Fruit fly (Drosophila melanogaster) whole organism, embryonic: ENCODE data around the gene Nmt.

Experiments used
- B-H2 ChIP-seq: fragments of 200-800 bp; sonication (Bioruptor generic); optimal IDR thresholded peaks from 2 replicates; lab custom pipeline; 2018; ENCODE audit warnings: missing biosample characterization, mild to moderate bottlenecking, missing genetic modification characterization
- CG11085 ChIP-seq: fragments of 200-800 bp; sonication (Bioruptor generic); IDR thresholded peaks from 2 replicates; pipeline ENCODE4 v1.3.6; 2022; ENCODE audit warnings: missing biosample characterization, missing genetic modification characterization
- CG1233 ChIP-seq: fragments of 200-800 bp; sonication (Bioruptor generic); optimal IDR thresholded peaks from 4 replicates; lab custom pipeline; 2018; ENCODE audit warnings: missing biosample characterization, mild to moderate bottlenecking, missing genetic modification characterization
- CG12769 ChIP-seq: fragments of 200-800 bp; sonication (Bioruptor generic); optimal IDR thresholded peaks from 2 replicates; lab custom pipeline; 2019; ENCODE audit warnings: missing biosample characterization, mild to moderate bottlenecking, missing genetic modification characterization, moderate library complexity
- CG14667 ChIP-seq: fragments of 200-800 bp; sonication (Bioruptor generic); IDR thresholded peaks from 2 replicates; pipeline ENCODE4 v1.3.6; 2022; ENCODE audit warnings: missing biosample characterization, missing genetic modification characterization
- CG15269 ChIP-seq: fragments of 200-800 bp; sonication (Bioruptor generic); optimal IDR thresholded peaks from 2 replicates; lab custom pipeline; 2018; ENCODE audit warnings: missing biosample characterization, mild to moderate bottlenecking, missing genetic modification characterization, moderate library complexity
- CG1603 ChIP-seq: fragments of 200-800 bp; sonication (Bioruptor generic); optimal IDR thresholded peaks from 2 replicates; lab custom pipeline; 2019; ENCODE audit warnings: missing biosample characterization, mild to moderate bottlenecking, missing genetic modification characterization, moderate library complexity
- CG18262 ChIP-seq: fragments of 200-800 bp; optimal IDR thresholded peaks from 3 replicates; lab custom pipeline; 2019; ENCODE audit warnings: missing biosample characterization, mild to moderate bottlenecking, missing genetic modification characterization, moderate library complexity
- CG18599 ChIP-seq: fragments of 200-800 bp; sonication (Bioruptor generic); optimal IDR thresholded peaks from 3 replicates; lab custom pipeline; 2017; ENCODE audit warnings: missing biosample characterization, missing genetic modification characterization, mild to moderate bottlenecking, moderate library complexity, missing genetic modification reagents
- CG18764 ChIP-seq: fragments of 200-800 bp; sonication (Bioruptor generic); optimal IDR thresholded peaks from 3 replicates; lab custom pipeline; 2016; ENCODE audit warnings: missing biosample characterization, missing genetic modification characterization
- CG3065 ChIP-seq: fragments of 200-800 bp; sonication (Bioruptor generic); optimal IDR thresholded peaks from 2 replicates; lab custom pipeline; 2016; ENCODE audit warnings: missing biosample characterization, missing genetic modification characterization
- CG32767 ChIP-seq: fragments of 200-800 bp; sonication (Bioruptor generic); IDR thresholded peaks from 2 replicates; pipeline ENCODE4 v1.3.6; 2022; ENCODE audit warnings: missing biosample characterization, missing genetic modification characterization
- CG3838 ChIP-seq: fragments of 200-800 bp; sonication (Bioruptor generic); optimal IDR thresholded peaks from 3 replicates; lab custom pipeline; 2016; ENCODE audit warnings: missing biosample characterization, missing genetic modification characterization
- CG3995 ChIP-seq: fragments of 200-800 bp; sonication (Bioruptor generic); optimal IDR thresholded peaks from 3 replicates; lab custom pipeline; 2016; ENCODE audit warnings: missing biosample characterization, missing genetic modification characterization
- CG4282 ChIP-seq: fragments of 200-800 bp; sonication (Bioruptor generic); optimal IDR thresholded peaks from 2 replicates; lab custom pipeline; 2016; ENCODE audit warnings: missing biosample characterization, missing genetic modification characterization
- CG6791 ChIP-seq: fragments of 200-800 bp; sonication (Bioruptor generic); IDR thresholded peaks from 3 replicates; pipeline ENCODE4 v1.3.6; 2022; ENCODE audit warnings: missing biosample characterization, missing genetic modification characterization; ENCODE audit not compliant: partially characterized antibody
- CG8281 ChIP-seq: fragments of 200-800 bp; sonication (Bioruptor generic); optimal IDR thresholded peaks from 2 replicates; lab custom pipeline; 2018; ENCODE audit warnings: missing biosample characterization, mild to moderate bottlenecking, missing genetic modification characterization, moderate library complexity
- CG8478 ChIP-seq: fragments of >200 bp; optimal IDR thresholded peaks from 2 replicates; lab custom pipeline; 2018
- CoRest ChIP-seq: fragments of 200-800 bp; sonication (Bioruptor generic); optimal IDR thresholded peaks from 3 replicates; lab custom pipeline; 2018; ENCODE audit warnings: missing biosample characterization, mild to moderate bottlenecking, missing genetic modification characterization, moderate library complexity
- D19A ChIP-seq: fragments of 200-800 bp; optimal IDR thresholded peaks from 3 replicates; lab custom pipeline; 2019; ENCODE audit warnings: missing biosample characterization, mild to moderate bottlenecking, missing genetic modification characterization, moderate library complexity
- Dip3 ChIP-seq: fragments of 200-800 bp; sonication (Bioruptor generic); optimal IDR thresholded peaks from 3 replicates; lab custom pipeline; 2016; ENCODE audit warnings: missing biosample characterization, missing genetic modification characterization
- Elba2 ChIP-seq: fragments of 200-800 bp; sonication (Bioruptor generic); optimal IDR thresholded peaks from 3 replicates; lab custom pipeline; 2016; ENCODE audit warnings: missing biosample characterization, missing genetic modification characterization
- H15 ChIP-seq: fragments of 200-800 bp; sonication (Bioruptor generic); IDR thresholded peaks from 3 replicates; pipeline ENCODE4 v1.3.6; 2022; ENCODE audit warnings: missing biosample characterization, missing genetic modification characterization
- HmgD ChIP-seq: fragments of 200-800 bp; sonication (Bioruptor generic); optimal IDR thresholded peaks from 3 replicates; lab custom pipeline; 2016; ENCODE audit warnings: missing biosample characterization, missing genetic modification characterization
- NC2α ChIP-seq: fragments of 200-800 bp; sonication (Bioruptor generic); optimal IDR thresholded peaks from 2 replicates; lab custom pipeline; 2016; ENCODE audit warnings: missing biosample characterization, missing genetic modification characterization
- Neu2 ChIP-seq: fragments of 200-800 bp; sonication (Bioruptor generic); optimal IDR thresholded peaks from 3 replicates; lab custom pipeline; 2016; ENCODE audit warnings: missing biosample characterization, missing genetic modification characterization, borderline replicate concordance
- NfI ChIP-seq: fragments of 200-800 bp; sonication (Bioruptor generic); optimal IDR thresholded peaks from 3 replicates; lab custom pipeline; 2018; ENCODE audit warnings: missing biosample characterization, mild to moderate bottlenecking, missing genetic modification characterization, moderate library complexity
- Oli ChIP-seq: fragments of 200-800 bp; sonication (Bioruptor generic); optimal IDR thresholded peaks from 2 replicates; lab custom pipeline; 2018; ENCODE audit warnings: missing biosample characterization, mild to moderate bottlenecking, missing genetic modification characterization, moderate library complexity
- Sin3A ChIP-seq: fragments of >200 bp; optimal IDR thresholded peaks from 2 replicates; lab custom pipeline; 2018
- Sox102F ChIP-seq: fragments of 200-800 bp; sonication (Bioruptor generic); optimal IDR thresholded peaks from 2 replicates; lab custom pipeline; 2018; ENCODE audit warnings: missing biosample characterization, mild to moderate bottlenecking, missing genetic modification characterization, moderate library complexity
- Trl ChIP-seq, 3 experiments: fragments of >200 bp in 2 of 3; fragments of 200-800 bp in 1 of 3; sonication (Bioruptor generic) in 1 of 3; optimal IDR thresholded peaks; 2 replicates in 1 of 3; 3 replicates in 2 of 3; lab custom pipeline; 2016 to 2017; ENCODE audit warnings: missing biosample characterization in 1 of 3, missing genetic modification characterization in 1 of 3
- bigmax ChIP-seq: fragments of 200-800 bp; sonication (Bioruptor generic); optimal IDR thresholded peaks from 2 replicates; lab custom pipeline; 2018; ENCODE audit warnings: missing biosample characterization, mild to moderate bottlenecking, missing genetic modification characterization
- chinmo ChIP-seq: fragments of 200-800 bp; sonication (Bioruptor generic); IDR thresholded peaks from 4 replicates; pipeline ENCODE4 v1.3.6; 2022; ENCODE audit warnings: missing biosample characterization, missing genetic modification characterization; ENCODE audit not compliant: partially characterized antibody
- croc ChIP-seq: fragments of 200-800 bp; sonication (Bioruptor generic); conservative IDR thresholded peaks from 3 replicates; pipeline ENCODE4 v1.3.6; 2022; ENCODE audit warnings: missing biosample characterization, missing genetic modification characterization
- dati ChIP-seq: fragments of 200-800 bp; sonication (Bioruptor generic); IDR thresholded peaks from 2 replicates; pipeline ENCODE4 v1.3.6; 2022; ENCODE audit warnings: missing biosample characterization, missing genetic modification characterization
- disco-r ChIP-seq: fragments of 200-800 bp; sonication (Bioruptor generic); optimal IDR thresholded peaks from 2 replicates; lab custom pipeline; 2016; ENCODE audit warnings: missing biosample characterization, missing genetic modification characterization
- dpn ChIP-seq, 2 experiments: fragments of 200-800 bp; sonication (Bioruptor generic); optimal IDR thresholded peaks; 3 replicates each; lab custom pipeline; 2016; ENCODE audit warnings: missing biosample characterization in 2 of 2, missing genetic modification characterization in 2 of 2
- hkb ChIP-seq, 2 experiments: fragments of 200-800 bp in 1 of 2; fragments of >200 bp in 1 of 2; sonication (Bioruptor generic) in 1 of 2; IDR thresholded peaks in 1 of 2; optimal IDR thresholded peaks in 1 of 2; 2 replicates each; pipeline versions ENCODE4 v1.3.6 to Lab custom; 2017 to 2022; ENCODE audit warnings: missing biosample characterization in 1 of 2, missing genetic modification characterization in 1 of 2
- lab ChIP-seq: fragments of 200-800 bp; sonication (Bioruptor generic); optimal IDR thresholded peaks from 3 replicates; lab custom pipeline; 2017; ENCODE audit warnings: missing biosample characterization, missing genetic modification characterization, mild to moderate bottlenecking, moderate library complexity, missing genetic modification reagents
- lbe ChIP-seq: fragments of 200-800 bp; sonication (Bioruptor generic); optimal IDR thresholded peaks from 2 replicates; lab custom pipeline; 2016; ENCODE audit warnings: missing biosample characterization, mild to moderate bottlenecking, missing genetic modification characterization
- nerfin-2 ChIP-seq: fragments of 200-800 bp; sonication (Bioruptor generic); IDR thresholded peaks from 2 replicates; pipeline ENCODE4 v1.3.6; 2022; ENCODE audit warnings: missing biosample characterization, missing genetic modification characterization; ENCODE audit not compliant: partially characterized antibody
- nom ChIP-seq: fragments of 200-800 bp; sonication (Bioruptor generic); optimal IDR thresholded peaks from 2 replicates; lab custom pipeline; 2017; ENCODE audit warnings: missing biosample characterization, missing genetic modification characterization, mild to moderate bottlenecking, moderate library complexity, missing genetic modification reagents
- pho ChIP-seq: fragments of 200-800 bp; sonication (Bioruptor generic); optimal IDR thresholded peaks from 2 replicates; lab custom pipeline; 2016; ENCODE audit warnings: missing biosample characterization, missing genetic modification characterization
- sc ChIP-seq, 3 experiments: fragments of >200 bp in 2 of 3; fragments of 200-800 bp in 1 of 3; sonication (Bioruptor generic) in 1 of 3; optimal IDR thresholded peaks; 2 replicates in 2 of 3; 3 replicates in 1 of 3; lab custom pipeline; 2017; ENCODE audit warnings: mild to moderate bottlenecking in 1 of 3, missing biosample characterization in 1 of 3, missing genetic modification characterization in 1 of 3, missing genetic modification reagents in 1 of 3
- sim ChIP-seq: fragments of 200-800 bp; sonication (Bioruptor generic); IDR thresholded peaks from 2 replicates; pipeline ENCODE4 v1.3.6; 2022; ENCODE audit warnings: missing biosample characterization, missing genetic modification characterization
- tio ChIP-seq: fragments of 200-800 bp; sonication (Bioruptor generic); optimal IDR thresholded peaks from 2 replicates; lab custom pipeline; 2017; ENCODE audit warnings: missing biosample characterization, missing genetic modification characterization, inconsistent platforms
- unpg ChIP-seq: fragments of 200-800 bp; sonication (Bioruptor generic); optimal IDR thresholded peaks from 3 replicates; lab custom pipeline; 2018; ENCODE audit warnings: missing biosample characterization, mild to moderate bottlenecking, missing genetic modification characterization, moderate library complexity
- usp ChIP-seq: fragments of >200 bp; optimal IDR thresholded peaks from 2 replicates; lab custom pipeline; 2017; ENCODE audit warnings: missing biosample characterization, missing genetic modification characterization
- z ChIP-seq: fragments of 200-800 bp; sonication (Bioruptor generic); IDR thresholded peaks from 3 replicates; pipeline ENCODE4 v1.3.6; 2022; ENCODE audit warnings: missing biosample characterization, missing genetic modification characterization

The Nmt gene

DNA sequence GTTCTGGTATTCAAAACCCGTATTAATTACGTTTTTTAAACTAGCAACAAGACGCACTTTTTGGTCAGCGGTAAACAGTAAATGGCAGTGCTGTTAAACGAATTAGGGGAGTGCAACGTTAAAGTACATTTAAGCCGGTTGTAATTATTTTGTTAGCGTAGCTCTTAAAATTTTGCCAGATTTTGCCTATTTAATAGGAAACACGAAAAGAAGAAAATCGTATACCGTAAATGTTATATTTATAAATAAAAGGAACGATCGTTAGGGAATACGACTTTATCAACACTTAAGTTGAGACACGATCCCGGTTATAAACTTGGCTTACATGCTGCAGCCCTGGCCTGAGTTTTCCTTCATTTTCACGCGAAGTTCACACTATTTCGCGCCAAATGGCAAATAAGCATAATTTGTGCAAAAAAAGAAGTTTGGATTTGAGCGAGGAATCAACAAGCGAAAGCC lies 40.8 kb downstream of the Nmt start, which contains the start of the genes Setx and mus301 (continued):
- TF ChIP-seq CG18599 (GFP tag; lab: Kevin White, UChicago) (no peak), dpn (GFP tag; optimal IDR thresholded peaks at IDR 0.05; lab: Kevin White, UChicago) (peak; percentile 83 to 90), croc (GFP tag; lab: Robert Waterston, UW) (peak; percentile 37; the same call in 2 of the 3 replicates), H15 (GFP tag; lab: Robert Waterston, UW) (peak; percentile 65; the same call in 1 of the 3 replicates), Oli (peak; percentile 55), tio (peak; percentile 78), CG18262 (tag; lab: Kevin White, UChicago) (no peak), CG1233 (GFP tag; lab: Kevin White, UChicago) (peak; percentile 49), CG11085 (GFP tag; lab: Robert Waterston, UW) (peak; percentile 83), CG8478 (lab: Kevin White, UChicago) (no peak), CG4282 (GFP tag; lab: Kevin White, UChicago) (peak; percentile 83), nerfin-2 (GFP tag; lab: Robert Waterston, UW) (no peak), NfI (peak; percentile 80), bigmax (GFP tag; lab: Kevin White, UChicago) (no peak), Sox102F (GFP tag; lab: Kevin White, UChicago) (no peak), z (GFP tag; lab: Robert Waterston, UW) (no peak), CG15269 (tag; lab: Kevin White, UChicago) (no peak), NC2α (GFP tag; lab: Kevin White, UChicago) (peak; percentile 30), CG6791 (no peak), CG3838 (peak; percentile 62), CG18764 (GFP tag; lab: Kevin White, UChicago) (peak; percentile 79), Neu2 (GFP tag; lab: Kevin White, UChicago) (peak; percentile 59), dati (GFP tag; lab: Robert Waterston, UW) (no peak), CG3065 (GFP tag; lab: Kevin White, UChicago) (peak; percentile 39), CoRest (tag; lab: Kevin White, UChicago) (peak; percentile 89), D19A (tag; lab: Kevin White, UChicago) (no peak), CG14667 (GFP tag; lab: Robert Waterston, UW) (peak; percentile 66), Dip3 (GFP tag; lab: Kevin White, UChicago) (peak; percentile 91), hkb (optimal IDR thresholded peaks at IDR 0.05; lab: Kevin White, UChicago) (peak; percentile 92), hkb (GFP tag; IDR thresholded peaks at IDR 0.05; lab: Robert Waterston, UW) (peak; percentile 54; the same call in 1 of the 2 replicates), lbe (GFP tag; lab: Kevin White, UChicago) (peak; percentile 84), Sin3A (lab: Kevin White, UChicago) (peak; percentile 94), sc (optimal IDR thresholded peaks at IDR 0.05; lab: Kevin White, UChicago) (no peak), sc (GFP tag; optimal IDR thresholded peaks at IDR 0.05; lab: Kevin White, UChicago) (peak; percentile 34), pho (GFP tag; lab: Kevin White, UChicago) (peak; percentile 88), CG1603 (peak; percentile 63), HmgD (peak; percentile 88), usp (GFP tag; lab: Kevin White, UChicago) (no peak), unpg (no peak)

DNA sequence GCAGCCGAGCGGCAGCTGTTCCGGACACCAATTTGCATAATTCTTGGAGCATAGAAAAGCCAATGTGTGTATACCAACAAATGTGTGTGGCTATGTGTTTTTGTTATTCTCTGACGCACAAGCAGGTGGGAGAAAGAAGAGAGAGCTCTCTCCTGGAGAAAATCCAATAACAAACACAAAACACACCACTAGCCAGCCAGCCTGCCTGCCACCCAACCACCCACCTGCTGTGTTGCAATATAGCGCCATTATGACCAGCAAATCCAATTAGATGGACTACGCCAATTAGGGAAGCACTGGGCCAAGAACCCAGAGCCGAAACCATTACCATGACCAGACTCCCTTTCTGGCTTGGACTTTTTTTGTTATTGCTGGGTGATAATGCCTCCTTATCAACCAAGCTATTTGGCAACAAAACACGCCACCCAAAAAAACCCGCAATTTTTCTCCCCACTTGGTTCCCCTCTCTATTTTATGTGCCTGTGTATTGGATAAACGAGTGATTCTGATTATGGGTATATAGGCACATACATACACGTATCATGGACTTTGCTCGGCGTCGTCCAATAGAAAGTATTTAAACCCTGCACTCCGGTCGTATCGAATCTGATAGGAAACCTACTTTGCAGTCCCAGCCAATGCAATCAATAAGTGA lies 49.7 kb downstream of the Nmt start:
- peak; percentile 44 to 54 for TF ChIP-seq Trl (optimal IDR thresholded peaks at IDR 0.05; lab: Kevin White, UChicago)
- no peak for TF ChIP-seq Trl (GFP tag; optimal IDR thresholded peaks at IDR 0.05; lab: Kevin White, UChicago)
- TF ChIP-seq CG12769 (tag; lab: Kevin White, UChicago): peak; percentile 38
- no peak for TF ChIP-seq lab (GFP tag; lab: Kevin White, UChicago)
- TF ChIP-seq CG8281 (tag; lab: Kevin White, UChicago): no peak
- TF ChIP-seq chinmo (GFP tag; lab: Robert Waterston, UW): 0 out of 4 replicates have a peak, but pooled peaks have one; percentile 50
- no peak for TF ChIP-seq disco-r (GFP tag; lab: Kevin White, UChicago)
- peak; percentile 22; the same call in 1 of the 2 replicates for TF ChIP-seq CG32767
- TF ChIP-seq nom (GFP tag; lab: Kevin White, UChicago): peak; percentile 14
- no peak for TF ChIP-seq CG3995 (GFP tag; lab: Kevin White, UChicago)
- peak; percentile 5 for TF ChIP-seq B-H2 (GFP tag; lab: Kevin White, UChicago)
- no peak for TF ChIP-seq sim
- peak; percentile 69 for TF ChIP-seq Elba2 (GFP tag; lab: Kevin White, UChicago)
